Worm (Caenorhabditis elegans) whole organism, young adult: ENCODE results near the gene C26B9.5.

Experiments
- ama-1 ChIP-seq, 3 experiments: fragments of 150-350 bp in 1 of 3; sonication (generic microtip) in 2 of 3; optimal IDR thresholded peaks; 2 replicates each; lab custom pipeline; 2014 to 2018; ENCODE audit warnings: missing biosample characterization in 2 of 3, missing genetic modification characterization in 2 of 3, missing genetic modification reagents in 2 of 3
- ztf-22 ChIP-seq: fragments of 200-800 bp; sonication (Bioruptor generic); optimal IDR thresholded peaks from 2 replicates; lab custom pipeline; 2018; ENCODE audit warnings: mild to moderate bottlenecking, missing genetic modification characterization, moderate library complexity, missing compliant biosample characterization

- no peak for TF ChIP-seq ama-1 (optimal IDR thresholded peaks at IDR 0.05; lab: Kevin White, UChicago)
- TF ChIP-seq ama-1 (GFP tag; optimal IDR thresholded peaks at IDR 0.05; lab: Kevin White, UChicago): no peak
- no peak for TF ChIP-seq ztf-22 (GFP tag; lab: Kevin White, UChicago)
Measured at ce11 chrX:5339357-5339756, 10.1 kb downstream of the C26B9.5 start.
